Fruit fly (Drosophila melanogaster): ENCODE results near the gene Tollo.

- TF ChIP-seq CG8478 (optimal IDR thresholded peaks at IDR 0.05) (no peak), CTCF (optimal IDR thresholded peaks at IDR 0.05) (no peak)
Observed at dm6 chr3L:15246353-15246752, 10.9 kb downstream of the Tollo start.
